Fruit fly (Drosophila melanogaster) whole organism, embryonic: ENCODE results near the gene CG31406.

Experiments used
- B-H2 ChIP-seq: fragments of 200-800 bp; sonication (Bioruptor generic); optimal IDR thresholded peaks from 2 replicates; lab custom pipeline; 2018; ENCODE audit warnings: missing biosample characterization, mild to moderate bottlenecking, missing genetic modification characterization
- CG1024 ChIP-seq: fragments of 200-800 bp; sonication (Bioruptor generic); IDR thresholded peaks from 2 replicates; pipeline ENCODE4 v1.3.6; 2022; ENCODE audit warnings: missing biosample characterization, missing genetic modification characterization
- CG11398 ChIP-seq: fragments of 200-800 bp; sonication (Bioruptor generic); optimal IDR thresholded peaks from 2 replicates; lab custom pipeline; 2016; ENCODE audit warnings: missing biosample characterization, missing genetic modification characterization
- CG11456 ChIP-seq: fragments of 200-800 bp; sonication (Bioruptor generic); IDR thresholded peaks from 3 replicates; pipeline ENCODE4 v1.3.6; 2022; ENCODE audit warnings: missing biosample characterization, missing genetic modification characterization
- CG12744 ChIP-seq: fragments of 200-800 bp; sonication (Bioruptor generic); optimal IDR thresholded peaks from 2 replicates; lab custom pipeline; 2016; ENCODE audit warnings: missing biosample characterization, missing genetic modification characterization
- CG13424 ChIP-seq: fragments of 200-800 bp; sonication (Bioruptor generic); optimal IDR thresholded peaks from 2 replicates; lab custom pipeline; 2019; ENCODE audit warnings: missing biosample characterization, mild to moderate bottlenecking, missing genetic modification characterization, moderate library complexity
- CG14050 ChIP-seq: fragments of 200-800 bp; sonication (Bioruptor generic); IDR thresholded peaks from 3 replicates; pipeline ENCODE4 v1.3.6; 2022; ENCODE audit warnings: missing biosample characterization, missing genetic modification characterization
- CG14965 ChIP-seq: fragments of 200-800 bp; sonication (Bioruptor generic); optimal IDR thresholded peaks from 2 replicates; lab custom pipeline; 2016; ENCODE audit warnings: missing biosample characterization, missing genetic modification characterization, borderline replicate concordance
- CG15011 ChIP-seq: fragments of 200-800 bp; sonication (Bioruptor generic); optimal IDR thresholded peaks from 3 replicates; lab custom pipeline; 2018; ENCODE audit warnings: missing biosample characterization, mild to moderate bottlenecking, missing genetic modification characterization
- CG15073 ChIP-seq: fragments of 200-800 bp; sonication (Bioruptor generic); optimal IDR thresholded peaks from 2 replicates; lab custom pipeline; 2016; ENCODE audit warnings: missing biosample characterization, missing genetic modification characterization
- CG15696 ChIP-seq: fragments of 200-800 bp; sonication (Bioruptor generic); optimal IDR thresholded peaks from 2 replicates; lab custom pipeline; 2019; ENCODE audit warnings: missing biosample characterization, mild to moderate bottlenecking, missing genetic modification characterization, moderate library complexity
- CG2712 ChIP-seq: fragments of 200-800 bp; optimal IDR thresholded peaks from 3 replicates; lab custom pipeline; 2019; ENCODE audit warnings: missing biosample characterization, mild to moderate bottlenecking, missing genetic modification characterization, moderate library complexity
- CG30431 ChIP-seq: fragments of 200-800 bp; sonication (Bioruptor generic); optimal IDR thresholded peaks from 2 replicates; lab custom pipeline; 2017; ENCODE audit warnings: missing biosample characterization, missing genetic modification characterization
- CG31388 ChIP-seq: fragments of 200-800 bp; sonication (Bioruptor generic); optimal IDR thresholded peaks from 2 replicates; lab custom pipeline; 2016; ENCODE audit warnings: missing biosample characterization, missing genetic modification characterization
- CG32767 ChIP-seq: fragments of 200-800 bp; sonication (Bioruptor generic); IDR thresholded peaks from 2 replicates; pipeline ENCODE4 v1.3.6; 2022; ENCODE audit warnings: missing biosample characterization, missing genetic modification characterization
- CG4617 ChIP-seq: fragments of 200-800 bp; sonication (Bioruptor generic); optimal IDR thresholded peaks from 3 replicates; lab custom pipeline; 2016; ENCODE audit warnings: missing biosample characterization, missing genetic modification characterization, borderline replicate concordance
- CG7357 ChIP-seq: fragments of 200-800 bp; sonication (Bioruptor generic); IDR thresholded peaks from 3 replicates; pipeline ENCODE4 v1.3.6; 2022; ENCODE audit warnings: missing biosample characterization, missing genetic modification characterization
- CG7786 ChIP-seq: fragments of 200-800 bp; sonication (Bioruptor generic); optimal IDR thresholded peaks from 2 replicates; lab custom pipeline; 2016; ENCODE audit warnings: missing biosample characterization, missing genetic modification characterization
- CHES-1-like ChIP-seq: fragments of 200-800 bp; sonication (Bioruptor generic); optimal IDR thresholded peaks from 2 replicates; lab custom pipeline; 2016; ENCODE audit warnings: missing biosample characterization, missing genetic modification characterization
- D ChIP-seq, 2 experiments: fragments of 200-800 bp in 1 of 2; fragments of >200 bp in 1 of 2; sonication (Bioruptor generic) in 1 of 2; optimal IDR thresholded peaks; 2 replicates in 1 of 2; 3 replicates in 1 of 2; lab custom pipeline; 2017; ENCODE audit warnings: mild to moderate bottlenecking in 1 of 2, missing biosample characterization in 1 of 2, missing genetic modification characterization in 1 of 2, missing genetic modification reagents in 1 of 2
- Deaf1 ChIP-seq: fragments of 200-800 bp; optimal IDR thresholded peaks from 3 replicates; lab custom pipeline; 2019; ENCODE audit warnings: missing biosample characterization, mild to moderate bottlenecking, missing genetic modification characterization, moderate library complexity
- HLH4C ChIP-seq: fragments of 200-800 bp; sonication (Bioruptor generic); IDR thresholded peaks from 3 replicates; pipeline ENCODE4 v1.3.6; 2022; ENCODE audit warnings: missing biosample characterization, missing genetic modification characterization; ENCODE audit not compliant: partially characterized antibody
- Hr51 ChIP-seq, 2 experiments: fragments of 200-800 bp; sonication (Bioruptor generic); optimal IDR thresholded peaks; 2 replicates in 1 of 2; 3 replicates in 1 of 2; lab custom pipeline; 2016 to 2018; ENCODE audit warnings: missing biosample characterization in 2 of 2, missing genetic modification characterization in 2 of 2, mild to moderate bottlenecking in 1 of 2, moderate library complexity in 1 of 2
- Jarid2 ChIP-seq: fragments of 200-800 bp; sonication (Bioruptor generic); optimal IDR thresholded peaks from 3 replicates; lab custom pipeline; 2017; ENCODE audit warnings: mild to moderate bottlenecking, missing biosample characterization, missing genetic modification reagents, missing genetic modification characterization
- Lpt ChIP-seq: fragments of >200 bp; optimal IDR thresholded peaks from 2 replicates; lab custom pipeline; 2018; ENCODE audit warnings: missing biosample characterization, missing genetic modification characterization
- Sry-β ChIP-seq: fragments of 200-800 bp; sonication (Bioruptor generic); optimal IDR thresholded peaks from 2 replicates; lab custom pipeline; 2018; ENCODE audit warnings: missing biosample characterization, mild to moderate bottlenecking, missing genetic modification characterization, moderate library complexity
- al ChIP-seq: fragments of 200-800 bp; sonication (Bioruptor generic); IDR thresholded peaks from 2 replicates; pipeline ENCODE4 v1.3.6; 2022; ENCODE audit warnings: missing biosample characterization, missing genetic modification characterization
- btn ChIP-seq: fragments of 200-800 bp; sonication (Bioruptor generic); optimal IDR thresholded peaks from 2 replicates; lab custom pipeline; 2016; ENCODE audit warnings: missing biosample characterization, missing genetic modification characterization
- caup ChIP-seq: fragments of 200-800 bp; sonication (Bioruptor generic); optimal IDR thresholded peaks from 3 replicates; lab custom pipeline; 2017; ENCODE audit warnings: missing biosample characterization, mild to moderate bottlenecking, missing genetic modification characterization, moderate library complexity; ENCODE audit not compliant: severe bottlenecking
- crol ChIP-seq: fragments of 200-800 bp; sonication (Bioruptor generic); IDR thresholded peaks from 2 replicates; pipeline ENCODE4 v1.3.6; 2022; ENCODE audit warnings: missing biosample characterization, missing genetic modification characterization
- dati ChIP-seq: fragments of 200-800 bp; sonication (Bioruptor generic); IDR thresholded peaks from 2 replicates; pipeline ENCODE4 v1.3.6; 2022; ENCODE audit warnings: missing biosample characterization, missing genetic modification characterization
- disco-r ChIP-seq: fragments of 200-800 bp; sonication (Bioruptor generic); optimal IDR thresholded peaks from 2 replicates; lab custom pipeline; 2016; ENCODE audit warnings: missing biosample characterization, missing genetic modification characterization
- grn ChIP-seq: fragments of 200-800 bp; sonication (Bioruptor generic); optimal IDR thresholded peaks from 3 replicates; lab custom pipeline; 2017; ENCODE audit warnings: missing biosample characterization, missing genetic modification characterization
- hb ChIP-seq: fragments of 200-800 bp; sonication (Bioruptor generic); IDR thresholded peaks from 3 replicates; pipeline ENCODE4 v1.3.6; 2022; ENCODE audit warnings: missing biosample characterization, missing genetic modification characterization; ENCODE audit not compliant: partially characterized antibody
- jing ChIP-seq: fragments of 200-800 bp; sonication (Bioruptor generic); optimal IDR thresholded peaks from 2 replicates; lab custom pipeline; 2018; ENCODE audit warnings: missing biosample characterization, mild to moderate bottlenecking, missing genetic modification characterization
- mld ChIP-seq: fragments of 200-800 bp; sonication (Bioruptor generic); IDR thresholded peaks from 3 replicates; pipeline ENCODE4 v1.3.6; 2022; ENCODE audit warnings: missing biosample characterization, missing genetic modification characterization; ENCODE audit not compliant: partially characterized antibody
- nmo ChIP-seq: fragments of 200-800 bp; sonication (Bioruptor generic); optimal IDR thresholded peaks from 2 replicates; lab custom pipeline; 2018; ENCODE audit warnings: missing biosample characterization, mild to moderate bottlenecking, missing genetic modification characterization, moderate library complexity
- peb ChIP-seq: fragments of 200-800 bp; sonication (Bioruptor generic); IDR thresholded peaks from 2 replicates; pipeline ENCODE4 v1.3.6; 2022; ENCODE audit warnings: missing biosample characterization, missing genetic modification characterization
- psq ChIP-seq: fragments of 200-800 bp; sonication (Bioruptor generic); optimal IDR thresholded peaks from 2 replicates; lab custom pipeline; 2017; ENCODE audit warnings: missing biosample characterization, missing genetic modification characterization
- pum ChIP-seq: fragments of 200-800 bp; sonication (Bioruptor generic); optimal IDR thresholded peaks from 2 replicates; lab custom pipeline; 2016; ENCODE audit warnings: missing biosample characterization, missing genetic modification characterization
- pzg ChIP-seq: fragments of 200-800 bp; sonication (Bioruptor generic); optimal IDR thresholded peaks from 3 replicates; lab custom pipeline; 2018; ENCODE audit warnings: missing biosample characterization, mild to moderate bottlenecking, missing genetic modification characterization, moderate library complexity
- scrt ChIP-seq: fragments of 200-800 bp; sonication (Bioruptor generic); optimal IDR thresholded peaks from 2 replicates; lab custom pipeline; 2018; ENCODE audit warnings: missing biosample characterization, mild to moderate bottlenecking, missing genetic modification characterization, moderate library complexity
- shn ChIP-seq: fragments of 200-800 bp; sonication (Bioruptor generic); optimal IDR thresholded peaks from 3 replicates; lab custom pipeline; 2016; ENCODE audit warnings: missing biosample characterization, missing genetic modification characterization
- sima ChIP-seq: fragments of 200-800 bp; sonication (Bioruptor generic); optimal IDR thresholded peaks from 2 replicates; lab custom pipeline; 2016; ENCODE audit warnings: missing biosample characterization, missing genetic modification characterization
- sna ChIP-seq: fragments of 200-800 bp; sonication (Bioruptor generic); IDR thresholded peaks from 2 replicates; pipeline ENCODE4 v1.3.6; 2022; ENCODE audit warnings: missing biosample characterization, missing genetic modification characterization; ENCODE audit not compliant: partially characterized antibody
- sqz ChIP-seq: fragments of 200-800 bp; sonication (Bioruptor generic); optimal IDR thresholded peaks from 3 replicates; lab custom pipeline; 2018; ENCODE audit warnings: missing biosample characterization, mild to moderate bottlenecking, missing genetic modification characterization
- trem ChIP-seq: fragments of 200-800 bp; optimal IDR thresholded peaks from 3 replicates; lab custom pipeline; 2019; ENCODE audit warnings: missing biosample characterization, mild to moderate bottlenecking, missing genetic modification characterization, moderate library complexity
- zf30C ChIP-seq: fragments of 200-800 bp; sonication (Bioruptor generic); optimal IDR thresholded peaks from 3 replicates; lab custom pipeline; 2018; ENCODE audit warnings: missing biosample characterization, mild to moderate bottlenecking, missing genetic modification characterization

CG31406 gene

dm6 chr3R:10350741-10351629, 2.4 kb downstream of the CG31406 start (continued):
- TF ChIP-seq CG7357 (0 out of 3 replicates have a peak, but pooled peaks have one; percentile 25), al (GFP tag; lab: Robert Waterston, UW) (no peak), shn (GFP tag; lab: Kevin White, UChicago) (peak; percentile 74), CG1024 (no peak), CG4617 (GFP tag; lab: Kevin White, UChicago) (peak; percentile 25), Jarid2 (peak; percentile 51), disco-r (GFP tag; lab: Kevin White, UChicago) (peak; percentile 48), CG2712 (peak; percentile 82), CG14050 (GFP tag; lab: Robert Waterston, UW) (no peak), Sry-β (GFP tag; lab: Kevin White, UChicago) (peak; percentile 7), psq (GFP tag; lab: Kevin White, UChicago) (peak; percentile 23), HLH4C (no peak), CG7786 (GFP tag; lab: Kevin White, UChicago) (peak; percentile 78), peb (GFP tag; lab: Robert Waterston, UW) (no peak), btn (no peak), Hr51 (GFP tag; optimal IDR thresholded peaks at IDR 0.05; lab: Kevin White, UChicago) (peak; percentile 77 to 90), crol (GFP tag; lab: Robert Waterston, UW) (no peak), zf30C (peak; percentile 39), sna (GFP tag; lab: Robert Waterston, UW) (no peak), hb (GFP tag; lab: Robert Waterston, UW) (no peak), pzg (GFP tag; lab: Kevin White, UChicago) (peak; percentile 41), Deaf1 (tag; lab: Kevin White, UChicago) (peak; percentile 60), CG31388 (GFP tag; lab: Kevin White, UChicago) (peak; percentile 55), caup (GFP tag; lab: Kevin White, UChicago) (peak; percentile 86), pum (GFP tag; lab: Kevin White, UChicago) (peak; percentile 44), nmo (GFP tag; lab: Kevin White, UChicago) (peak; percentile 85), D (optimal IDR thresholded peaks at IDR 0.05; lab: Kevin White, UChicago) (no peak), D (GFP tag; optimal IDR thresholded peaks at IDR 0.05; lab: Kevin White, UChicago) (peak; percentile 46), Lpt (GFP tag; lab: Kevin White, UChicago) (no peak), CG12744 (GFP tag; lab: Kevin White, UChicago) (peak; percentile 54), trem (tag; lab: Kevin White, UChicago) (peak; percentile 21), jing (GFP tag; lab: Kevin White, UChicago) (peak; percentile 50), CG30431 (GFP tag; lab: Kevin White, UChicago) (peak; percentile 52), CG32767 (GFP tag; lab: Robert Waterston, UW) (no peak), CG13424 (tag; lab: Kevin White, UChicago) (peak; percentile 78), mld (GFP tag; lab: Robert Waterston, UW) (no peak), sqz (GFP tag; lab: Kevin White, UChicago) (peak; percentile 70), CG15073 (GFP tag; lab: Kevin White, UChicago) (no peak), CHES-1-like (peak; percentile 59), dati (no peak), sima (GFP tag; lab: Kevin White, UChicago) (peak; percentile 11), CG15011 (peak; percentile 74), scrt (GFP tag; lab: Kevin White, UChicago) (peak; percentile 2), CG15696 (peak; percentile 18), B-H2 (GFP tag; lab: Kevin White, UChicago) (peak; percentile 30), CG11398 (GFP tag; lab: Kevin White, UChicago) (peak; percentile 70), grn (GFP tag; lab: Kevin White, UChicago) (no peak), CG11456 (GFP tag; lab: Robert Waterston, UW) (no peak), CG14965 (GFP tag; lab: Kevin White, UChicago) (no peak)
